Worm (Caenorhabditis elegans) whole organism, L4 larva: ENCODE data around the gene ceh-74.

Experiments
- ama-1 ChIP-seq: fragments of 150-350 bp; optimal IDR thresholded peaks from 2 replicates; lab custom pipeline; 2014; ENCODE audit warnings: inconsistent platforms, mixed read lengths
- hmg-1.1 ChIP-seq: fragments of 200-800 bp; sonication (Bioruptor generic); IDR thresholded peaks from 2 replicates; pipeline ENCODE4 v1.3.6; 2022; ENCODE audit warnings: missing genetic modification reagents, missing genetic modification characterization, missing compliant biosample characterization
- nhr-28 ChIP-seq: fragments of 150-350 bp; optimal IDR thresholded peaks from 2 replicates; lab custom pipeline; 2014; ENCODE audit warnings: missing biosample characterization, missing genetic modification characterization
- skn-1 ChIP-seq: fragments of 150-350 bp; optimal IDR thresholded peaks from 2 replicates; lab custom pipeline; 2014; ENCODE audit warnings: missing biosample characterization, missing genetic modification characterization
- spr-1 ChIP-seq: sonication (generic microtip); optimal IDR thresholded peaks from 2 replicates; lab custom pipeline; 2016; ENCODE audit warnings: mild to moderate bottlenecking, missing genetic modification characterization, missing compliant biosample characterization

ce11 chrV:14146199-14146598 is 31.7 kb upstream of the ceh-74 start, which contains the start of gene acs-10:
- no peak for TF ChIP-seq spr-1
- no peak for TF ChIP-seq skn-1
- no peak for TF ChIP-seq ama-1 (lab: Kevin White, UChicago)
- TF ChIP-seq hmg-1.1, result no peak
- TF ChIP-seq nhr-28 (tag; lab: Kevin White, UChicago), result no peak
